Worm (Caenorhabditis elegans) whole organism, L2 larva: Measurements from ENCODE around the gene pgl-2.

ENCODE experiments used
- C34F6.9 ChIP-seq: fragments of 150-350 bp; optimal IDR thresholded peaks from 2 replicates; lab custom pipeline; 2014; ENCODE audit warnings: missing biosample characterization, missing genetic modification characterization
- F13H6.1 ChIP-seq: sonication (generic microtip); optimal IDR thresholded peaks from 2 replicates; lab custom pipeline; 2016; ENCODE audit warnings: missing genetic modification characterization, missing compliant biosample characterization
- R02D3.7 ChIP-seq: fragments of 150-350 bp; optimal IDR thresholded peaks from 2 replicates; lab custom pipeline; 2014; ENCODE audit warnings: missing biosample characterization, missing genetic modification characterization
- Y55F3AM.14 ChIP-seq: fragments of 200-800 bp; sonication (Bioruptor generic); optimal IDR thresholded peaks from 2 replicates; lab custom pipeline; 2018; ENCODE audit warnings: mild to moderate bottlenecking, missing genetic modification characterization, missing compliant biosample characterization
- ZK546.5 ChIP-seq: sonication (generic microtip); optimal IDR thresholded peaks from 2 replicates; lab custom pipeline; 2017; ENCODE audit warnings: missing biosample characterization, missing genetic modification characterization
- alr-1 ChIP-seq: fragments of 150-350 bp; optimal IDR thresholded peaks from 2 replicates; lab custom pipeline; 2014; ENCODE audit warnings: missing biosample characterization, missing genetic modification characterization
- aly-2 ChIP-seq: fragments of 150-350 bp; optimal IDR thresholded peaks from 2 replicates; lab custom pipeline; 2014; ENCODE audit warnings: missing biosample characterization, missing genetic modification characterization
- ama-1 ChIP-seq: fragments of 150-350 bp; optimal IDR thresholded peaks from 2 replicates; lab custom pipeline; 2018; ENCODE audit warnings: inconsistent platforms
- blmp-1 ChIP-seq: sonication (generic microtip); optimal IDR thresholded peaks from 2 replicates; lab custom pipeline; 2017; ENCODE audit warnings: missing genetic modification characterization, mild to moderate bottlenecking, missing compliant biosample characterization, antibody characterized with exemption, moderate library complexity; ENCODE audit not compliant: insufficient read depth
- ceh-16 ChIP-seq: fragments of 150-350 bp; optimal IDR thresholded peaks from 2 replicates; lab custom pipeline; 2014; ENCODE audit warnings: missing biosample characterization, missing genetic modification characterization
- crh-2 ChIP-seq: sonication (generic microtip); optimal IDR thresholded peaks from 2 replicates; lab custom pipeline; 2017; ENCODE audit warnings: missing biosample characterization, missing genetic modification characterization
- dmd-4 ChIP-seq: sonication (generic microtip); optimal IDR thresholded peaks from 2 replicates; lab custom pipeline; 2017; ENCODE audit warnings: missing biosample characterization, missing genetic modification characterization
- egl-27 ChIP-seq: sonication (generic microtip); optimal IDR thresholded peaks from 3 replicates; lab custom pipeline; 2017; ENCODE audit warnings: missing biosample characterization, missing genetic modification reagents, missing genetic modification characterization
- elt-3 ChIP-seq: sonication (generic microtip); optimal IDR thresholded peaks from 2 replicates; lab custom pipeline; 2017; ENCODE audit warnings: missing biosample characterization, missing genetic modification characterization
- gmeb-1 ChIP-seq: fragments of 150-350 bp; optimal IDR thresholded peaks from 2 replicates; lab custom pipeline; 2014; ENCODE audit warnings: missing biosample characterization, missing genetic modification characterization
- lin-11 ChIP-seq: fragments of 150-350 bp; sonication (generic microtip); optimal IDR thresholded peaks from 2 replicates; lab custom pipeline; 2014; ENCODE audit warnings: missing biosample characterization, missing genetic modification characterization, inconsistent platforms, mixed read lengths
- lin-13 ChIP-seq: fragments of 150-350 bp; optimal IDR thresholded peaks from 2 replicates; lab custom pipeline; 2014; ENCODE audit warnings: missing biosample characterization, missing genetic modification reagents, missing genetic modification characterization
- lin-39 ChIP-seq: fragments of 150-350 bp; optimal IDR thresholded peaks from 2 replicates; lab custom pipeline; 2014; ENCODE audit warnings: missing biosample characterization, missing genetic modification reagents, missing genetic modification characterization
- lsy-2 ChIP-seq, 2 experiments: fragments of 150-350 bp in 1 of 2; sonication (generic microtip) in 1 of 2; optimal IDR thresholded peaks; 2 replicates each; lab custom pipeline; 2014 to 2017; ENCODE audit warnings: missing biosample characterization in 2 of 2, missing genetic modification characterization in 2 of 2
- mab-5 ChIP-seq: fragments of 150-350 bp; optimal IDR thresholded peaks from 2 replicates; lab custom pipeline; 2014; ENCODE audit warnings: missing biosample characterization, missing genetic modification characterization
- mbf-1 ChIP-seq: sonication (generic microtip); optimal IDR thresholded peaks from 2 replicates; lab custom pipeline; 2017; ENCODE audit warnings: missing biosample characterization, missing genetic modification characterization
- mdl-1 ChIP-seq, 2 experiments: fragments of 150-350 bp in 1 of 2; sonication (generic microtip) in 1 of 2; optimal IDR thresholded peaks; 2 replicates each; lab custom pipeline; 2017; ENCODE audit warnings: missing biosample characterization in 2 of 2, missing genetic modification characterization in 2 of 2
- nhr-11 ChIP-seq: fragments of 150-350 bp; optimal IDR thresholded peaks from 2 replicates; lab custom pipeline; 2014; ENCODE audit warnings: missing biosample characterization, missing genetic modification characterization
- nhr-12 ChIP-seq: fragments of 150-350 bp; optimal IDR thresholded peaks from 2 replicates; lab custom pipeline; 2014; ENCODE audit warnings: missing biosample characterization, missing genetic modification characterization
- nhr-129 ChIP-seq: fragments of 150-350 bp; optimal IDR thresholded peaks from 2 replicates; lab custom pipeline; 2014; ENCODE audit warnings: missing biosample characterization, missing genetic modification characterization
- nhr-21 ChIP-seq: fragments of 150-350 bp; optimal IDR thresholded peaks from 2 replicates; lab custom pipeline; 2014; ENCODE audit warnings: missing biosample characterization, missing genetic modification characterization
- nhr-23 ChIP-seq: fragments of 150-350 bp; optimal IDR thresholded peaks from 2 replicates; lab custom pipeline; 2014; ENCODE audit warnings: missing biosample characterization, missing genetic modification reagents, missing genetic modification characterization
- nhr-237 ChIP-seq: fragments of 150-350 bp; optimal IDR thresholded peaks from 2 replicates; lab custom pipeline; 2014; ENCODE audit warnings: missing biosample characterization, missing genetic modification characterization
- nhr-25 ChIP-seq: fragments of 150-350 bp; sonication (generic microtip); optimal IDR thresholded peaks from 3 replicates; lab custom pipeline; 2014; ENCODE audit warnings: missing biosample characterization, missing genetic modification characterization
- nhr-77 ChIP-seq: fragments of 150-350 bp; optimal IDR thresholded peaks from 2 replicates; lab custom pipeline; 2014; ENCODE audit warnings: missing biosample characterization, missing genetic modification characterization
- peb-1 ChIP-seq: fragments of 150-350 bp; optimal IDR thresholded peaks from 2 replicates; lab custom pipeline; 2014; ENCODE audit warnings: missing biosample characterization, missing genetic modification characterization
- sem-4 ChIP-seq: fragments of 150-350 bp; optimal IDR thresholded peaks from 2 replicates; lab custom pipeline; 2014; ENCODE audit warnings: missing biosample characterization, missing genetic modification reagents, missing genetic modification characterization
- skn-1 ChIP-seq: sonication (generic microtip); optimal IDR thresholded peaks from 2 replicates; lab custom pipeline; 2017; ENCODE audit warnings: missing biosample characterization, missing genetic modification characterization
- sma-3 ChIP-seq: sonication (generic microtip); optimal IDR thresholded peaks from 2 replicates; lab custom pipeline; 2016; ENCODE audit warnings: missing genetic modification reagents, missing genetic modification characterization, missing compliant biosample characterization
- sma-9 ChIP-seq, 2 experiments: fragments of 150-350 bp in 1 of 2; sonication (generic microtip) in 1 of 2; optimal IDR thresholded peaks; 2 replicates each; lab custom pipeline; 2014 to 2016; ENCODE audit warnings: missing genetic modification characterization in 2 of 2, mild to moderate bottlenecking in 1 of 2, missing biosample characterization in 1 of 2, missing compliant biosample characterization in 1 of 2, missing genetic modification reagents in 1 of 2, moderate library complexity in 1 of 2
- unc-55 ChIP-seq: fragments of 150-350 bp; sonication (generic microtip); optimal IDR thresholded peaks from 3 replicates; lab custom pipeline; 2014; ENCODE audit warnings: missing biosample characterization, missing genetic modification reagents, missing genetic modification characterization
- ztf-11 ChIP-seq: sonication (generic microtip); optimal IDR thresholded peaks from 2 replicates; lab custom pipeline; 2017; ENCODE audit warnings: missing biosample characterization, missing genetic modification characterization
- ztf-4 ChIP-seq: fragments of 150-350 bp; optimal IDR thresholded peaks from 2 replicates; lab custom pipeline; 2014; ENCODE audit warnings: missing biosample characterization, missing genetic modification characterization

pgl-2 gene

DNA sequence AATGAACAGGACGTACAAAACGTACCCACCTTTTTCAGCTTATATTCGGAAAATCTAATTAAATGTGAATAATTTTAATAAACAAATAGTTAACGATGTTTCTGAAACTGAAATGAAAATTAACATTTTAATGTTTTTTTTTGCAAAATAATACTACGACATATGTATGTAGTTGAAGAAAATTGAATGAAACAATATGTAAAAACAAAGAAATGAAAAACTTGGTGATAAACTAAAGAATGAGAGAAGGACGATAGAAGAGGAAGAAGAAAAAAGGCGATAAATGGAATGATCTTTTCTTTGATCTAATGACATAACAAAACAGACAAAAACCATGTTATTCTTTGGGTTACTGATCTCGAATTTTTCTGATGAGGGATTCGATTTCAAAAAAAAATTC, 35.1 kb upstream of the pgl-2 start, which contains the start of gene B0303.11:
B0303.11 (minus strand) TSS at position 101 of the 400 bp plus-strand sequence.
- TF ChIP-seq mdl-1 (tag; optimal IDR thresholded peaks at IDR 0.05; lab: Kevin White, UChicago), result no peak
- TF ChIP-seq ztf-11 (tag; lab: Kevin White, UChicago), result no peak
- TF ChIP-seq ceh-16, result no peak
- TF ChIP-seq egl-27 (tag; lab: Kevin White, UChicago), result no peak
- no peak for TF ChIP-seq ama-1 (lab: Kevin White, UChicago)
- no peak for TF ChIP-seq nhr-237 (tag; lab: Kevin White, UChicago)
- no peak for TF ChIP-seq mab-5 (tag; lab: Kevin White, UChicago)

- peak; percentile 67 for TF ChIP-seq blmp-1 (tag; lab: Kevin White, UChicago)
- TF ChIP-seq sem-4 (tag; lab: Kevin White, UChicago), result no peak
- no peak for TF ChIP-seq Y55F3AM.14 (GFP tag; lab: Kevin White, UChicago)
- no peak for TF ChIP-seq nhr-77 (tag; lab: Kevin White, UChicago)
- no peak for TF ChIP-seq nhr-129 (tag; lab: Kevin White, UChicago)
- no peak for TF ChIP-seq F13H6.1 (tag; lab: Kevin White, UChicago)
- no peak for TF ChIP-seq lin-39 (tag; lab: Kevin White, UChicago)
- TF ChIP-seq peb-1 (tag; lab: Kevin White, UChicago), result no peak
- no peak for TF ChIP-seq R02D3.7
- no peak for TF ChIP-seq nhr-25
- TF ChIP-seq sma-9 (GFP tag; optimal IDR thresholded peaks at IDR 0.05; lab: Kevin White, UChicago), result peak; percentile 48
- TF ChIP-seq sma-9 (tag; optimal IDR thresholded peaks at IDR 0.05; lab: Kevin White, UChicago), result no peak
- TF ChIP-seq dmd-4, result no peak
Observed at ce11 chrIII:8709735-8710134, 34.5 kb upstream of the pgl-2 start.

- TF ChIP-seq C34F6.9 (tag; lab: Kevin White, UChicago) (no peak), gmeb-1 (tag; lab: Kevin White, UChicago) (no peak), nhr-11 (tag; lab: Kevin White, UChicago) (no peak), blmp-1 (tag; lab: Kevin White, UChicago) (no peak), sma-3 (no peak), nhr-77 (tag; lab: Kevin White, UChicago) (no peak), sem-4 (tag; lab: Kevin White, UChicago) (no peak), lin-13 (GFP tag; lab: Kevin White, UChicago) (no peak), nhr-21 (tag; lab: Kevin White, UChicago) (no peak), ztf-11 (tag; lab: Kevin White, UChicago) (no peak), mab-5 (tag; lab: Kevin White, UChicago) (no peak), elt-3 (no peak), alr-1 (tag; lab: Kevin White, UChicago) (no peak), nhr-23 (tag; lab: Kevin White, UChicago) (no peak), R02D3.7 (no peak), ztf-4 (no peak), sma-9 (GFP tag; optimal IDR thresholded peaks at IDR 0.05; lab: Kevin White, UChicago) (no peak), sma-9 (tag; optimal IDR thresholded peaks at IDR 0.05; lab: Kevin White, UChicago) (no peak), unc-55 (GFP tag; lab: Kevin White, UChicago) (no peak), crh-2 (tag; lab: Kevin White, UChicago) (no peak), nhr-129 (tag; lab: Kevin White, UChicago) (no peak)
Observed at ce11 chrIII:8704765-8705164, 29.5 kb upstream of the pgl-2 start, which contains the start of gene B0303.16. TSS of gene B0303.16 (plus strand) at chrIII:8705065.

DNA sequence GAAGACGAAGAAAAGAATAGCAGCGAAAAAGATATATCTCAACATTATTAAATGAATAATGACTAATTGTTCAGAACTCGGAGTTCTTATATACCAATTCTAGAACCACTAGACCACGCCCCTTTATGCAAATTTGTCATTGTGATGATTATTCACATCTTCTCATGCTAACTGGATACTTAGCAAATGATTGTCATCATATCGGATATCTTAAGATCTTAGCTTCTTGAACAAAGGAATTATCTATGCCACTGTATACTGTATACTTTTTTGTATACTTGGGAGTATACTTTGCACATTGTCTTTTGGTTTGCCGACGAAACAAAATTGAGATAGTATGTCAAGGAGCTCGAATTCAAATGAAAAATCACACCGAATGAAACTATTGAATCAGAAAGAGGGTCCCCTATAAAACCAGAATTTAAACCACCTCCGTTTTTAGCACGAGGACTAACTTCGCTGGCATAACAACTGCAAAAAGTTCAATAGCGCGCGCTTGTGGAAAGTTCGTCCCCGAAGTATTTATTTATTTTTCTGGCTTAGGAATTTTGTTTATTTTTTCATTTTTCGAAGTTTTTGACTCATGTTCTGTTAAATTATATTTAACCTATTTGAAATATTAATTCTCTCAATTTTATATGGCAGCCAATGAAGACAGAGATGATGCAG, 25.2 kb upstream of the pgl-2 start, which contains the start of the genes sdz-1 and vps-33.1:
sdz-1 (minus strand) TSS at position 51 of the 669 bp plus-strand sequence.
vps-33.1 (plus strand) TSS at position 639 of the 669 bp plus-strand sequence.
- TF ChIP-seq sma-3 (peak; percentile 1), R02D3.7 (no peak), crh-2 (tag; lab: Kevin White, UChicago) (peak; percentile 4), mab-5 (tag; lab: Kevin White, UChicago) (no peak), C34F6.9 (tag; lab: Kevin White, UChicago) (peak; percentile 68), nhr-11 (tag; lab: Kevin White, UChicago) (no peak), sma-9 (GFP tag; optimal IDR thresholded peaks at IDR 0.05; lab: Kevin White, UChicago) (peak; percentile 50), sma-9 (tag; optimal IDR thresholded peaks at IDR 0.05; lab: Kevin White, UChicago) (no peak), unc-55 (GFP tag; lab: Kevin White, UChicago) (peak; percentile 90), mbf-1 (tag; lab: Kevin White, UChicago) (no peak), lin-11 (tag; lab: Kevin White, UChicago) (no peak), lin-13 (GFP tag; lab: Kevin White, UChicago) (peak; percentile 43), lsy-2 (tag; optimal IDR thresholded peaks at IDR 0.05; lab: Kevin White, UChicago) (peak in 1 of 2 experiments; percentile 75), nhr-77 (tag; lab: Kevin White, UChicago) (no peak), F13H6.1 (tag; lab: Kevin White, UChicago) (no peak), ztf-4 (no peak), nhr-129 (tag; lab: Kevin White, UChicago) (peak; percentile 62), nhr-12 (tag; lab: Kevin White, UChicago) (no peak), aly-2 (tag; lab: Kevin White, UChicago) (no peak), elt-3 (no peak), lin-39 (tag; lab: Kevin White, UChicago) (no peak), skn-1 (tag; lab: Kevin White, UChicago) (no peak), gmeb-1 (tag; lab: Kevin White, UChicago) (peak; percentile 87), ZK546.5 (no peak)
